Worm (Caenorhabditis elegans): Measurements from ENCODE around the gene K08B12.3.
A peak's percentile ranks its signal among the peaks of the same experiment; 100 is the strongest.

Gene K08B12.3

DNA sequence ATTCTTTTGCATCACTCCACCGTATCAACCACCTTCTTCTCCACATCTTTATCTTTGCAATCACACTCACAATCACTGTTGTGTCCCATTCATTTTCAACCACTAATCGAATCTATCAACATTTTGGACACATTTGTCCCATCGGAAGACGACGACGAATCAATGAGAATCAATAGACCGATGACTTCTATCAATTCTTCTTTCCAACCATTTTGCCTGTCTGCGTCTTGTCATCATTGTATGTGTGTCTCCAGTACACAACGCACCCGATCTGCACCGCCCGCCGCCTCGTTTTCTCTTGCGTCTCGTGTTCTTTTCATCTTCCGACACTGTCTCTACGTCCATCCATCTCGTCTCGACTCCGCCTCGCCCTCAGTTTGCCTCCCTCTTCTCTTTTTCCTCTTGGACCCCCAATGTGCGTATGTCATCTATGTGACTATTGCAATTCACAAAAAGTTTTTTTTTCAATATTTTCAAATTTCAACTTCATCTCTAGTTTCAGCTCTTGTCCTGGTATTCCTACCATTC, 11.5 kb downstream of the K08B12.3 start, which contains the start of gene dmd-7 (continued):
- TF ChIP-seq fos-1 (tag; optimal IDR thresholded peaks at IDR 0.05) (peak; percentile 69), lin-11 (tag; optimal IDR thresholded peaks at IDR 0.05) (peak; percentile 51), alr-1 (tag; optimal IDR thresholded peaks at IDR 0.05) (no peak), sem-4 (tag; optimal IDR thresholded peaks at IDR 0.05) (peak; percentile 87), blmp-1 (tag; optimal IDR thresholded peaks at IDR 0.05; ENCODE audit: insufficient read depth) (peak; percentile 90), mbf-1 (tag; optimal IDR thresholded peaks at IDR 0.05) (no peak), aly-2 (tag; optimal IDR thresholded peaks at IDR 0.05) (no peak), egl-27 (tag; optimal IDR thresholded peaks at IDR 0.05) (peak; percentile 94), ztf-11 (tag; optimal IDR thresholded peaks at IDR 0.05) (no peak), snpc-4 (tag; optimal IDR thresholded peaks at IDR 0.05) (peak; percentile 14), mab-5 (tag; optimal IDR thresholded peaks at IDR 0.05) (peak; percentile 78), nhr-11 (tag; optimal IDR thresholded peaks at IDR 0.05) (no peak), ama-1 (optimal IDR thresholded peaks at IDR 0.05) (no peak), nhr-23 (tag; optimal IDR thresholded peaks at IDR 0.05) (no peak), elt-1 (tag; optimal IDR thresholded peaks at IDR 0.05) (no peak), ztf-4 (tag; optimal IDR thresholded peaks at IDR 0.05) (peak; percentile 65), nhr-237 (tag; optimal IDR thresholded peaks at IDR 0.05) (no peak), nhr-25 (tag; optimal IDR thresholded peaks at IDR 0.05) (peak; percentile 92), nhr-77 (tag; optimal IDR thresholded peaks at IDR 0.05) (no peak), crh-2 (tag; optimal IDR thresholded peaks at IDR 0.05) (peak; percentile 89), gmeb-1 (tag; optimal IDR thresholded peaks at IDR 0.05) (peak; percentile 57), ceh-16 (tag; optimal IDR thresholded peaks at IDR 0.05) (peak; percentile 52)

DNA sequence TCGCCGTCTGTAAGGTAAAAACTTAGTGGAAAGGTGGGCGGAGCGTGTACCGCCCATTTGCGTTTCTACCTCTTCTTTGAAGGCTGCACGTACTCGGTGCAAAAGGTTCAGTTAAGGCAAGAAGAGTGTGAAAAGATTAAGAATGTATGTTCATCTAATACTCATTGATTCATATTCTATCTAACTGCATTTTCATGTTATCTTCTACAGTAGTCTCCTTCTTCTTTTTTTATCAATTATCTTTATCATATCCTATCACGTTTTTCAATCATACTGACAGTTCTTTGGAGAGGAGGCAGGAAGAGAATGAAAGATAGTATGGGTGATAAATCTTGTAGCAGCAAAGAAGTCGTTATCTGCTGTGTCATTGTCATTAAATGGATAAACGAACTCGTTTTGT, 12.4 kb downstream of the K08B12.3 start:
- TF ChIP-seq zag-1 (tag; optimal IDR thresholded peaks at IDR 0.05): no peak
- peak; percentile 97 for TF ChIP-seq nhr-21 (tag; optimal IDR thresholded peaks at IDR 0.05)
- no peak for TF ChIP-seq mbf-1 (tag; optimal IDR thresholded peaks at IDR 0.05)
- peak in 1 of 2 experiments; percentile 37 for TF ChIP-seq mdl-1 (tag; optimal IDR thresholded peaks at IDR 0.05)
- TF ChIP-seq egl-27 (tag; optimal IDR thresholded peaks at IDR 0.05): peak; percentile 73
- peak; percentile 51 for TF ChIP-seq unc-62 (GFP tag; optimal IDR thresholded peaks at IDR 0.05)
- TF ChIP-seq lin-11 (tag; optimal IDR thresholded peaks at IDR 0.05): no peak
- no peak for TF ChIP-seq aly-2 (tag; optimal IDR thresholded peaks at IDR 0.05)
- TF ChIP-seq sma-3 (GFP tag; optimal IDR thresholded peaks at IDR 0.05): peak; percentile 88
- peak; percentile 99 for TF ChIP-seq sma-9 (GFP tag; optimal IDR thresholded peaks at IDR 0.05)
- TF ChIP-seq sma-9 (tag; optimal IDR thresholded peaks at IDR 0.05): no peak
- peak; percentile 42 for TF ChIP-seq F13H6.1 (tag; optimal IDR thresholded peaks at IDR 0.05)
- TF ChIP-seq fos-1 (tag; optimal IDR thresholded peaks at IDR 0.05): peak; percentile 46
- peak in 1 of 2 experiments; percentile 71 for TF ChIP-seq lsy-2 (tag; optimal IDR thresholded peaks at IDR 0.05)
- TF ChIP-seq lin-13 (GFP tag; optimal IDR thresholded peaks at IDR 0.05): no peak
- TF ChIP-seq crh-2 (tag; optimal IDR thresholded peaks at IDR 0.05): peak; percentile 55
- no peak for TF ChIP-seq nhr-12 (tag; optimal IDR thresholded peaks at IDR 0.05)
- peak; percentile 33 for TF ChIP-seq nhr-129 (tag; optimal IDR thresholded peaks at IDR 0.05)
- no peak for TF ChIP-seq R02D3.7 (tag; optimal IDR thresholded peaks at IDR 0.05)
- no peak for TF ChIP-seq ceh-82 (tag; optimal IDR thresholded peaks at IDR 0.05)
- TF ChIP-seq ceh-16 (tag; optimal IDR thresholded peaks at IDR 0.05): no peak
- peak; percentile 86 for TF ChIP-seq blmp-1 (tag; optimal IDR thresholded peaks at IDR 0.05; ENCODE audit: insufficient read depth)
- TF ChIP-seq unc-55 (GFP tag; optimal IDR thresholded peaks at IDR 0.05): no peak
- TF ChIP-seq gmeb-1 (tag; optimal IDR thresholded peaks at IDR 0.05): peak; percentile 50
- TF ChIP-seq mab-5 (tag; optimal IDR thresholded peaks at IDR 0.05): peak; percentile 17
- TF ChIP-seq nhr-25 (tag; optimal IDR thresholded peaks at IDR 0.05): peak; percentile 86
- peak; percentile 60 for TF ChIP-seq Y55F3AM.14 (GFP tag; optimal IDR thresholded peaks at IDR 0.05)
- TF ChIP-seq nhr-6 (tag; optimal IDR thresholded peaks at IDR 0.05): peak; percentile 32

DNA sequence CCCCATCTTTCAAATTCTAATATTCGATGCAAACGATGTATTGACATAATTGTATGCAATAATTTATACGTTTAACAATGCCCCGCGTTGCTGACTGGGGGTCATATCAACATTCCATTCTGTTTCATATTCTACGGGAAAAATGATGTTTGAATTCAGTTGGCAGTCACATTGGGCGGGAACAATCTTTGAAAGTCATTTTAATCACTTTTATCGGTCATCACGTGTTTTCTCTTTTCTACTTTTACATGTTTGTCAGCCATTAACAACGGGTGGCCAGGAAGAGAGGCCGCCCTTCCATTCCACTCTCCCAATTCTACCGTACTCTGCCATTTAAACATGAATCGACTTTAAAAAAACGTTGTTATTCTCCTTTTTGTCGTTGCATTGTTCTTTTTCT, 13.7 kb downstream of the K08B12.3 start:
- TF ChIP-seq blmp-1 (tag; optimal IDR thresholded peaks at IDR 0.05; ENCODE audit: insufficient read depth): peak; percentile 14
- peak; percentile 65 for TF ChIP-seq sma-9 (GFP tag; optimal IDR thresholded peaks at IDR 0.05)
- TF ChIP-seq sma-9 (tag; optimal IDR thresholded peaks at IDR 0.05): no peak
- no peak for TF ChIP-seq nhr-237 (tag; optimal IDR thresholded peaks at IDR 0.05)
- TF ChIP-seq nhr-129 (tag; optimal IDR thresholded peaks at IDR 0.05): peak; percentile 9
- no peak for TF ChIP-seq mdl-1 (tag; optimal IDR thresholded peaks at IDR 0.05)
- peak; percentile 41 for TF ChIP-seq gmeb-1 (tag; optimal IDR thresholded peaks at IDR 0.05)
- peak; percentile 45 for TF ChIP-seq crh-2 (tag; optimal IDR thresholded peaks at IDR 0.05)
